Worm (Caenorhabditis elegans) whole organism, young adult: ENCODE results near the gene T04A8.7.

Experiments
- B0019.2 ChIP-seq: fragments of 200-800 bp; sonication (Bioruptor generic); conservative IDR thresholded peaks from 2 replicates; pipeline ENCODE4 v1.3.6; 2022; ENCODE audit warnings: missing genetic modification reagents, missing genetic modification characterization, missing compliant biosample characterization
- D2030.7 ChIP-seq: fragments of 200-800 bp; sonication (Bioruptor generic); IDR thresholded peaks from 2 replicates; pipeline ENCODE4 v1.3.6; 2022; ENCODE audit warnings: missing genetic modification reagents, missing genetic modification characterization, missing compliant biosample characterization
- F37B4.10 ChIP-seq: fragments of 200-800 bp; sonication (Bioruptor generic); IDR thresholded peaks from 2 replicates; pipeline ENCODE4 v1.3.6; 2022; ENCODE audit warnings: missing genetic modification characterization, missing compliant biosample characterization
- F39B2.1 ChIP-seq: fragments of 200-800 bp; sonication (Bioruptor generic); IDR thresholded peaks from 2 replicates; pipeline ENCODE4 v1.3.6; 2022; ENCODE audit warnings: missing genetic modification reagents, missing genetic modification characterization, missing compliant biosample characterization
- K11D2.4 ChIP-seq: fragments of 200-800 bp; sonication (Bioruptor generic); IDR thresholded peaks from 2 replicates; pipeline ENCODE4 v1.3.6; 2022; ENCODE audit warnings: missing genetic modification reagents, missing genetic modification characterization, missing compliant biosample characterization
- K12H6.12 ChIP-seq: fragments of 200-800 bp; sonication (Bioruptor generic); optimal IDR thresholded peaks from 2 replicates; lab custom pipeline; 2018; ENCODE audit warnings: mild to moderate bottlenecking, missing genetic modification characterization, missing compliant biosample characterization
- T07F8.4 ChIP-seq: sonication (generic microtip); optimal IDR thresholded peaks from 2 replicates; lab custom pipeline; 2016; ENCODE audit warnings: mild to moderate bottlenecking, missing genetic modification characterization, moderate library complexity, missing compliant biosample characterization
- T26A5.8 ChIP-seq: sonication (generic microtip); optimal IDR thresholded peaks from 2 replicates; lab custom pipeline; 2016; ENCODE audit warnings: missing genetic modification characterization, missing compliant biosample characterization
- Y56A3A.18 ChIP-seq: fragments of 200-800 bp; sonication (Bioruptor generic); IDR thresholded peaks from 2 replicates; pipeline ENCODE4 v1.3.6; 2022; ENCODE audit warnings: missing genetic modification reagents, missing genetic modification characterization, missing compliant biosample characterization
- attf-3 ChIP-seq: fragments of 200-800 bp; sonication (Bioruptor generic); conservative IDR thresholded peaks from 2 replicates; pipeline ENCODE4 v1.3.6; 2022; ENCODE audit warnings: missing genetic modification reagents, missing genetic modification characterization, missing compliant biosample characterization
- attf-5 ChIP-seq: fragments of 200-800 bp; sonication (Bioruptor generic); optimal IDR thresholded peaks from 2 replicates; lab custom pipeline; 2018; ENCODE audit warnings: mild to moderate bottlenecking, missing genetic modification characterization, missing compliant biosample characterization
- bed-2 ChIP-seq: fragments of 200-800 bp; sonication (Bioruptor generic); IDR thresholded peaks from 2 replicates; pipeline ENCODE4 v1.3.6; 2022; ENCODE audit warnings: missing genetic modification reagents, missing genetic modification characterization, missing compliant biosample characterization
- ccch-3 ChIP-seq: fragments of 200-800 bp; sonication (Bioruptor generic); optimal IDR thresholded peaks from 2 replicates; lab custom pipeline; 2018; ENCODE audit warnings: mild to moderate bottlenecking, missing genetic modification characterization, missing compliant biosample characterization
- cebp-1 ChIP-seq, 2 experiments: fragments of 200-800 bp in 1 of 2; sonication (Bioruptor generic) in 1 of 2; sonication (generic microtip) in 1 of 2; IDR thresholded peaks in 1 of 2; optimal IDR thresholded peaks in 1 of 2; 2 replicates each; pipeline versions ENCODE4 v1.3.6 to Lab custom; 2017 to 2022; ENCODE audit warnings: missing compliant biosample characterization in 2 of 2, missing genetic modification characterization in 2 of 2, mild to moderate bottlenecking in 1 of 2, missing genetic modification reagents in 1 of 2, moderate library complexity in 1 of 2
- ceh-27 ChIP-seq: fragments of 200-800 bp; sonication (Bioruptor generic); optimal IDR thresholded peaks from 2 replicates; lab custom pipeline; 2018; ENCODE audit warnings: mild to moderate bottlenecking, missing genetic modification characterization, moderate library complexity, missing compliant biosample characterization
- efl-1 ChIP-seq: fragments of 150-350 bp; optimal IDR thresholded peaks from 2 replicates; lab custom pipeline; 2014; ENCODE audit warnings: missing biosample characterization, missing genetic modification reagents, missing genetic modification characterization
- egl-44 ChIP-seq: fragments of 200-800 bp; sonication (Bioruptor generic); IDR thresholded peaks from 2 replicates; pipeline ENCODE4 v1.3.6; 2022; ENCODE audit warnings: missing genetic modification reagents, missing genetic modification characterization, missing compliant biosample characterization
- egrh-3 ChIP-seq: fragments of 200-800 bp; sonication (Bioruptor generic); IDR thresholded peaks from 2 replicates; pipeline ENCODE4 v1.3.6; 2022; ENCODE audit warnings: missing genetic modification reagents, missing genetic modification characterization, missing compliant biosample characterization
- ekl-4 ChIP-seq: fragments of 200-800 bp; sonication (Bioruptor generic); IDR thresholded peaks from 2 replicates; pipeline ENCODE4 v1.3.6; 2022; ENCODE audit warnings: missing genetic modification reagents, missing genetic modification characterization, missing compliant biosample characterization
- ets-4 ChIP-seq: fragments of 200-800 bp; sonication (Bioruptor generic); optimal IDR thresholded peaks from 2 replicates; lab custom pipeline; 2018; ENCODE audit warnings: mild to moderate bottlenecking, missing genetic modification characterization, missing compliant biosample characterization
- fkh-3 ChIP-seq: sonication (generic microtip); optimal IDR thresholded peaks from 2 replicates; lab custom pipeline; 2016; ENCODE audit warnings: mild to moderate bottlenecking, missing genetic modification characterization, missing compliant biosample characterization
- hsf-1 ChIP-seq: fragments of 200-800 bp; sonication (Bioruptor generic); IDR thresholded peaks from 2 replicates; pipeline ENCODE4 v1.3.6; 2022; ENCODE audit warnings: missing genetic modification reagents, missing genetic modification characterization, missing compliant biosample characterization
- lag-1 ChIP-seq: fragments of 200-800 bp; sonication (Bioruptor generic); IDR thresholded peaks from 2 replicates; pipeline ENCODE4 v1.3.6; 2022; ENCODE audit warnings: missing genetic modification reagents, missing genetic modification characterization, missing compliant biosample characterization
- lin-54 ChIP-seq: fragments of 200-800 bp; sonication (Bioruptor generic); optimal IDR thresholded peaks from 2 replicates; lab custom pipeline; 2018; ENCODE audit warnings: mild to moderate bottlenecking, missing genetic modification characterization, missing compliant biosample characterization
- lir-1 ChIP-seq: fragments of 200-800 bp; sonication (Bioruptor generic); conservative IDR thresholded peaks from 2 replicates; pipeline ENCODE4 v1.3.6; 2022; ENCODE audit warnings: missing genetic modification reagents, missing genetic modification characterization, missing compliant biosample characterization
- lsl-1 ChIP-seq: fragments of 200-800 bp; sonication (Bioruptor generic); optimal IDR thresholded peaks from 2 replicates; lab custom pipeline; 2018; ENCODE audit warnings: mild to moderate bottlenecking, missing genetic modification characterization, moderate library complexity, missing compliant biosample characterization
- lsy-27 ChIP-seq: sonication (generic microtip); optimal IDR thresholded peaks from 2 replicates; lab custom pipeline; 2017; ENCODE audit warnings: missing genetic modification characterization, mild to moderate bottlenecking, missing compliant biosample characterization, antibody characterized with exemption, missing genotype, borderline replicate concordance; ENCODE audit not compliant: insufficient read depth
- madf-6 ChIP-seq: fragments of 200-800 bp; sonication (Bioruptor generic); IDR thresholded peaks from 2 replicates; pipeline ENCODE4 v1.3.6; 2022; ENCODE audit warnings: missing genetic modification reagents, missing genetic modification characterization, missing compliant biosample characterization
- madf-8 ChIP-seq: fragments of 200-800 bp; sonication (Bioruptor generic); conservative IDR thresholded peaks from 2 replicates; pipeline ENCODE4 v1.3.6; 2022; ENCODE audit warnings: missing genetic modification reagents, missing genetic modification characterization, missing compliant biosample characterization
- mcd-1 ChIP-seq: fragments of 200-800 bp; sonication (Bioruptor generic); IDR thresholded peaks from 2 replicates; pipeline ENCODE4 v1.3.6; 2022; ENCODE audit warnings: missing genetic modification reagents, missing genetic modification characterization, missing compliant biosample characterization
- mes-4 ChIP-seq: sonication (generic microtip); optimal IDR thresholded peaks from 2 replicates; lab custom pipeline; 2016; ENCODE audit warnings: missing genotype, missing genetic modification characterization, missing compliant biosample characterization
- nfya-1 ChIP-seq: sonication (generic microtip); optimal IDR thresholded peaks from 2 replicates; lab custom pipeline; 2017; ENCODE audit warnings: antibody characterized with exemption, missing compliant biosample characterization, missing genetic modification characterization, borderline replicate concordance; ENCODE audit not compliant: insufficient read depth
- nfya-2 ChIP-seq: fragments of 200-800 bp; sonication (Bioruptor generic); IDR thresholded peaks from 2 replicates; pipeline ENCODE4 v1.3.6; 2022; ENCODE audit warnings: missing genetic modification reagents, missing genetic modification characterization, missing compliant biosample characterization
- nfyb-1 ChIP-seq: fragments of 200-800 bp; sonication (Bioruptor generic); IDR thresholded peaks from 2 replicates; pipeline ENCODE4 v1.3.6; 2022; ENCODE audit warnings: missing genetic modification reagents, missing genetic modification characterization, missing compliant biosample characterization
- nhr-90 ChIP-seq: sonication (generic microtip); optimal IDR thresholded peaks from 2 replicates; lab custom pipeline; 2016; ENCODE audit warnings: missing genotype, mild to moderate bottlenecking, missing genetic modification characterization, missing compliant biosample characterization
- pha-4 ChIP-seq: fragments of 150-350 bp; sonication (generic microtip); optimal IDR thresholded peaks from 2 replicates; lab custom pipeline; 2014; ENCODE audit warnings: missing biosample characterization, missing genetic modification reagents, missing genetic modification characterization
- snpc-1.3 ChIP-seq: sonication (generic microtip); optimal IDR thresholded peaks from 2 replicates; lab custom pipeline; 2017; ENCODE audit warnings: missing genetic modification characterization, mild to moderate bottlenecking, missing compliant biosample characterization, antibody characterized with exemption, moderate library complexity, missing genotype, missing genetic modification reagents; ENCODE audit not compliant: insufficient read depth
- snpc-4 ChIP-seq, 5 experiments: fragments of 150-350 bp in 1 of 5; sonication (generic microtip) in 4 of 5; optimal IDR thresholded peaks; 2 replicates each; lab custom pipeline; 2014 to 2018; ENCODE audit warnings: missing genetic modification characterization in 5 of 5, missing biosample characterization in 3 of 5, antibody characterized with exemption in 2 of 5, mild to moderate bottlenecking in 2 of 5, missing compliant biosample characterization in 2 of 5, missing genotype in 2 of 5, moderate library complexity in 2 of 5, missing genetic modification reagents in 1 of 5
- sptf-2 ChIP-seq: fragments of 200-800 bp; sonication (Bioruptor generic); optimal IDR thresholded peaks from 2 replicates; lab custom pipeline; 2018; ENCODE audit warnings: mild to moderate bottlenecking, missing genetic modification characterization, missing compliant biosample characterization
- tbp1 ChIP-seq: fragments of 200-800 bp; sonication (Bioruptor generic); optimal IDR thresholded peaks from 2 replicates; lab custom pipeline; 2018; ENCODE audit warnings: mild to moderate bottlenecking, missing genetic modification characterization, missing compliant biosample characterization
- tbx-9 ChIP-seq: sonication (generic microtip); optimal IDR thresholded peaks from 2 replicates; lab custom pipeline; 2016; ENCODE audit warnings: borderline replicate concordance, missing genetic modification characterization, inconsistent platforms, missing compliant biosample characterization
- unc-62 ChIP-seq: fragments of 150-350 bp; optimal IDR thresholded peaks from 2 replicates; lab custom pipeline; 2014; ENCODE audit warnings: missing biosample characterization, missing genetic modification reagents, missing genetic modification characterization
- ztf-18 ChIP-seq: sonication (generic microtip); optimal IDR thresholded peaks from 2 replicates; lab custom pipeline; 2016; ENCODE audit warnings: missing genotype, mild to moderate bottlenecking, missing genetic modification characterization, missing compliant biosample characterization
- ztf-22 ChIP-seq: fragments of 200-800 bp; sonication (Bioruptor generic); optimal IDR thresholded peaks from 2 replicates; lab custom pipeline; 2018; ENCODE audit warnings: mild to moderate bottlenecking, missing genetic modification characterization, moderate library complexity, missing compliant biosample characterization
- ztf-28 ChIP-seq: fragments of 200-800 bp; sonication (Bioruptor generic); IDR thresholded peaks from 2 replicates; pipeline ENCODE4 v1.3.6; 2022; ENCODE audit warnings: missing genetic modification reagents, missing genetic modification characterization, missing compliant biosample characterization
- ztf-3 ChIP-seq: fragments of 200-800 bp; sonication (Bioruptor generic); optimal IDR thresholded peaks from 2 replicates; lab custom pipeline; 2018; ENCODE audit warnings: mild to moderate bottlenecking, missing genetic modification characterization, missing compliant biosample characterization

T04A8.7 gene

DNA sequence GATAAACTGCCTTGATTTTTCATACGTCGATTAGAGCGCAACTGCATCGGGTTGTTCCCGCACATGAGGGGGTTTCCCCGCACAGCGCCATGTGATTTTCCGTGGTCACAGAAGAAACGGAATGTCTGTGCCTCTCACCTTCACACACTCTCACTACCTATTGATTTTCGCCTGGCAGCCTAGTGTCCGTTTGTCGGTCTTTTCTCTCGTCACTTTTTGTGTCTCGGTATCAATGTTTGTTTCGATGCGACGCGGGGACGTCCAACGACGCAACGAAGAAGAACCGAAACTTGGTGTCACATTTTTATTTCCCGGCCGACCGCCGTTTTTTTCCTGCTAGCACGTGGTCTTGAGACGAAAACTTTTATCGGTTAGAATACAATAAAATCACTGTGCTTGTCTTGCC lies 45.8 kb upstream of the T04A8.7 start (continued):
- no peak for TF ChIP-seq mes-4 (tag; lab: Kevin White, UChicago)
- TF ChIP-seq lin-54, result peak; percentile 81
- peak; percentile 90 for TF ChIP-seq ceh-27 (GFP tag; lab: Kevin White, UChicago)
- TF ChIP-seq pha-4, result peak; percentile 61
- peak; percentile 82 for TF ChIP-seq K11D2.4 (GFP tag; lab: Robert Waterston, UW)
- peak; percentile 10; the same call in 1 of the 2 replicates for TF ChIP-seq egrh-3
- peak; percentile 57; the same call in 1 of the 2 replicates for TF ChIP-seq Y56A3A.18
- peak; percentile 89 for TF ChIP-seq mcd-1 (GFP tag; lab: Robert Waterston, UW)
- TF ChIP-seq ets-4 (GFP tag; lab: Kevin White, UChicago), result peak; percentile 86
- TF ChIP-seq nfya-2, result no peak
- peak; percentile 81 for TF ChIP-seq egl-44 (GFP tag; lab: Robert Waterston, UW)
- no peak for TF ChIP-seq F39B2.1
- peak; percentile 60; the same call in 1 of the 2 replicates for TF ChIP-seq attf-3 (GFP tag; lab: Robert Waterston, UW)
- TF ChIP-seq unc-62 (GFP tag; lab: Kevin White, UChicago), result peak; percentile 83
- no peak for TF ChIP-seq nfya-1 (tag; lab: Kevin White, UChicago)
- no peak for TF ChIP-seq D2030.7 (GFP tag; lab: Robert Waterston, UW)
- TF ChIP-seq cebp-1 (GFP tag; IDR thresholded peaks at IDR 0.05; lab: Robert Waterston, UW), result peak; percentile 37; the same call in 1 of the 2 replicates
- TF ChIP-seq cebp-1 (tag; optimal IDR thresholded peaks at IDR 0.05; lab: Kevin White, UChicago), result peak; percentile 93
- peak; percentile 70 for TF ChIP-seq tbp1 (GFP tag; lab: Kevin White, UChicago)
- no peak for TF ChIP-seq fkh-3 (tag; lab: Kevin White, UChicago)
- TF ChIP-seq hsf-1 (GFP tag; lab: Robert Waterston, UW), result 0 out of 2 replicates have a peak, but pooled peaks have one; percentile 35
- TF ChIP-seq nhr-90, result peak; percentile 92
- peak; percentile 94 for TF ChIP-seq K12H6.12
- no peak for TF ChIP-seq lag-1 (GFP tag; lab: Robert Waterston, UW)
- TF ChIP-seq T07F8.4 (tag; lab: Kevin White, UChicago), result no peak
- no peak for TF ChIP-seq ztf-28 (GFP tag; lab: Robert Waterston, UW)
- TF ChIP-seq efl-1 (GFP tag; lab: Kevin White, UChicago), result peak; percentile 22
- TF ChIP-seq ztf-18 (tag; lab: Kevin White, UChicago), result peak; percentile 65
- no peak for TF ChIP-seq B0019.2 (GFP tag; lab: Robert Waterston, UW)
- no peak for TF ChIP-seq lsy-27 (tag; lab: Kevin White, UChicago)
- peak; percentile 97 for TF ChIP-seq ztf-22 (GFP tag; lab: Kevin White, UChicago)
- TF ChIP-seq sptf-2, result peak; percentile 22
- peak; percentile 93 for TF ChIP-seq nfyb-1 (GFP tag; lab: Robert Waterston, UW)
- TF ChIP-seq madf-8, result no peak
- TF ChIP-seq T26A5.8, result no peak
- no peak for TF ChIP-seq madf-6
- peak; percentile 98 for TF ChIP-seq attf-5 (GFP tag; lab: Kevin White, UChicago)
- TF ChIP-seq ccch-3 (GFP tag; lab: Kevin White, UChicago), result no peak
- peak; percentile 80 for TF ChIP-seq ekl-4
- peak; percentile 71; the same call in 1 of the 2 replicates for TF ChIP-seq lir-1 (GFP tag; lab: Robert Waterston, UW)
- no peak for TF ChIP-seq snpc-1.3 (tag; lab: Kevin White, UChicago)
- 0 out of 2 replicates have a peak, but pooled peaks have one; percentile 46 for TF ChIP-seq F37B4.10 (GFP tag; lab: Robert Waterston, UW)
- TF ChIP-seq tbx-9 (tag; lab: Kevin White, UChicago), result no peak
- peak; percentile 16 for TF ChIP-seq snpc-4 (GFP tag; optimal IDR thresholded peaks at IDR 0.05; lab: Kevin White, UChicago)
- peak; percentile 33 to 71 (median 52) for TF ChIP-seq snpc-4 (tag; optimal IDR thresholded peaks at IDR 0.05; lab: Kevin White, UChicago)
- peak; percentile 56 for TF ChIP-seq ztf-3 (GFP tag; lab: Kevin White, UChicago)
- TF ChIP-seq lsl-1, result no peak
- no peak for TF ChIP-seq bed-2 (GFP tag; lab: Robert Waterston, UW)
